Worm (Caenorhabditis elegans) whole organism, L4/young adult: ENCODE results near the gene tofu-2.

Source experiments
- W03F9.2 ChIP-seq: fragments of 150-350 bp; optimal IDR thresholded peaks from 2 replicates; lab custom pipeline; 2014; ENCODE audit warnings: missing biosample characterization, missing genetic modification characterization
- dao-5 ChIP-seq: sonication (generic microtip); optimal IDR thresholded peaks from 2 replicates; lab custom pipeline; 2016; ENCODE audit warnings: missing genotype, missing genetic modification characterization, moderate library complexity, missing compliant biosample characterization
- him-1 ChIP-seq: sonication (generic microtip); optimal IDR thresholded peaks from 2 replicates; lab custom pipeline; 2016; ENCODE audit warnings: missing genotype, missing genetic modification reagents, missing genetic modification characterization, missing compliant biosample characterization

- TF ChIP-seq dao-5 (tag; lab: Kevin White, UChicago) (no peak), W03F9.2 (tag; lab: Kevin White, UChicago) (no peak), him-1 (no peak)
Measured at ce11 chrV:7022981-7023380, 28.1 kb downstream of the tofu-2 start.
